Worm (Caenorhabditis elegans) whole organism, L1 larva: Measurements from ENCODE around the gene fdgt-2.

Source experiments
- ama-1 ChIP-seq: fragments of 150-350 bp; optimal IDR thresholded peaks from 2 replicates; lab custom pipeline; 2014
- elt-2 ChIP-seq: sonication (generic microtip); optimal IDR thresholded peaks from 2 replicates; lab custom pipeline; 2016; ENCODE audit warnings: missing genetic modification characterization, mild to moderate bottlenecking, inconsistent platforms, missing compliant biosample characterization, missing genetic modification reagents
- elt-3 ChIP-seq, 6 experiments: fragments of 150-350 bp in 1 of 6; sonication (generic microtip); optimal IDR thresholded peaks; 2 replicates each; lab custom pipeline; 2017 to 2018; ENCODE audit warnings: missing biosample characterization in 6 of 6, missing genetic modification characterization in 6 of 6, inconsistent platforms in 1 of 6
- fos-1 ChIP-seq: fragments of 150-350 bp; optimal IDR thresholded peaks from 2 replicates; lab custom pipeline; 2014; ENCODE audit warnings: missing biosample characterization, missing genetic modification characterization
- jun-1 ChIP-seq: fragments of 150-350 bp; optimal IDR thresholded peaks from 2 replicates; lab custom pipeline; 2014; ENCODE audit warnings: missing biosample characterization, missing genetic modification reagents, missing genetic modification characterization
- mdl-1 ChIP-seq, 2 experiments: fragments of 150-350 bp; optimal IDR thresholded peaks; 2 replicates each; lab custom pipeline; 2014 to 2017; ENCODE audit warnings: missing biosample characterization in 2 of 2, missing genetic modification characterization in 2 of 2, inconsistent platforms in 1 of 2
- mef-2 ChIP-seq: fragments of 150-350 bp; optimal IDR thresholded peaks from 2 replicates; lab custom pipeline; 2014; ENCODE audit warnings: missing biosample characterization, missing genetic modification characterization
- nhr-12 ChIP-seq: sonication (generic microtip); optimal IDR thresholded peaks from 2 replicates; lab custom pipeline; 2017; ENCODE audit warnings: missing biosample characterization, missing genetic modification characterization
- nhr-237 ChIP-seq: fragments of 150-350 bp; optimal IDR thresholded peaks from 2 replicates; lab custom pipeline; 2014; ENCODE audit warnings: missing biosample characterization, missing genetic modification characterization
- nhr-28 ChIP-seq: fragments of 150-350 bp; optimal IDR thresholded peaks from 2 replicates; lab custom pipeline; 2014; ENCODE audit warnings: missing biosample characterization, missing genetic modification characterization
- pag-3 ChIP-seq: sonication (generic microtip); optimal IDR thresholded peaks from 2 replicates; lab custom pipeline; 2017; ENCODE audit warnings: missing genetic modification characterization, mild to moderate bottlenecking, missing compliant biosample characterization, antibody characterized with exemption, borderline replicate concordance; ENCODE audit not compliant: insufficient read depth
- pqm-1 ChIP-seq: sonication (generic microtip); optimal IDR thresholded peaks from 3 replicates; lab custom pipeline; 2017; ENCODE audit warnings: missing biosample characterization, missing genetic modification characterization
- tbx-2 ChIP-seq: sonication (generic microtip); optimal IDR thresholded peaks from 2 replicates; lab custom pipeline; 2016; ENCODE audit warnings: missing genetic modification characterization, missing compliant biosample characterization
- unc-62 ChIP-seq: fragments of 150-350 bp; optimal IDR thresholded peaks from 2 replicates; lab custom pipeline; 2014; ENCODE audit warnings: missing biosample characterization, missing genetic modification reagents, missing genetic modification characterization

DNA sequence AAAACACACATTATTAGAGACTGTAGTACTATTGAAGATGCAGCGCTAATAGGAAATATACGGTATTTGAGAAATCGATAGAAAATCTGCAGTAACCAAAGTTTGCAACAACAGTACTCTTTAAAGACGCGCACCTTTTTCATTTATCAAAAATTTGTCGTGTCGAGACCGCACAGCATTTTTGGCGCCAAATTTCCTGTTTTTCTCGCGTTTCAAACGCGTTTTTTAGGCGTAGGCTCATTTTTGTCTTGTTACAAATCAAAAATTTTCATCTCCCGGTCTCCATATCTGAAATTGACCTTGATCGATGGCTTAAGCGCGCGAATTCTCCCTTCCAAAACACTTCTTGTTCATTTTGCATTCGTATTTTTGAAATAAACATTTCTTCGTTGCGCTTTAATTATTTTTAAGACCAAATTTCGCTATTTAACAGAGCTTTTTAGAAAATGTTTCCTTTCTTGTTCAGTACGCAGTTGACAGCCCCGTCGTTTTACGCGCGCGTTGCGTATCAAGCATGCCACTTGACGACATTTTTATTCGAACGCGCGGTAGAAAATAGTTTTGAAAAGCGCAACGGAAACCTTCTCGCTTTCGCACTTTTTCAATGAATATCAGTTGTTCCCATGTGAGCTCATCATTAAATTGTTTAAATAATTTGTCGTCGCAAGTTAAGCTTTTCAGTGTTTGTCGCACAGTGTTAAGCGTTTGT lies 39.4 kb downstream of the fdgt-2 start:
- TF ChIP-seq elt-2 (tag; lab: Kevin White, UChicago) = no peak
- no peak for TF ChIP-seq unc-62 (GFP tag; lab: Kevin White, UChicago)
- TF ChIP-seq mef-2 = no peak
- TF ChIP-seq nhr-12 = no peak
- no peak for TF ChIP-seq jun-1
- no peak for TF ChIP-seq nhr-237 (tag; lab: Kevin White, UChicago)
- no peak for TF ChIP-seq pag-3 (tag; lab: Kevin White, UChicago)
- TF ChIP-seq nhr-28 (tag; lab: Kevin White, UChicago) = no peak
- no peak for TF ChIP-seq pqm-1
- no peak for TF ChIP-seq elt-3 (tag; optimal IDR thresholded peaks at IDR 0.05; lab: Kevin White, UChicago)
- TF ChIP-seq mdl-1 (tag; optimal IDR thresholded peaks at IDR 0.05; lab: Kevin White, UChicago) = no peak
- TF ChIP-seq ama-1 = no peak
- no peak for TF ChIP-seq tbx-2 (tag; lab: Kevin White, UChicago)
- TF ChIP-seq fos-1 = no peak
